Fruit fly (Drosophila melanogaster) whole organism, embryonic: Measurements from ENCODE around the gene Rab9D.

ENCODE experiments used
- Abd-B ChIP-seq: fragments of 200-800 bp; sonication (Bioruptor generic); optimal IDR thresholded peaks from 2 replicates; lab custom pipeline; 2018; ENCODE audit warnings: missing biosample characterization, mild to moderate bottlenecking, missing genetic modification characterization, moderate library complexity
- Blimp-1 ChIP-seq: fragments of 200-800 bp; sonication (Bioruptor generic); optimal IDR thresholded peaks from 3 replicates; lab custom pipeline; 2018; ENCODE audit warnings: missing biosample characterization, missing genetic modification characterization, mild to moderate bottlenecking, moderate library complexity, missing genetic modification reagents
- CG10366 ChIP-seq: fragments of 200-800 bp; sonication (Bioruptor generic); IDR thresholded peaks from 2 replicates; pipeline ENCODE4 v1.3.6; 2022; ENCODE audit warnings: missing biosample characterization, missing genetic modification characterization
- CG11456 ChIP-seq: fragments of 200-800 bp; sonication (Bioruptor generic); IDR thresholded peaks from 3 replicates; pipeline ENCODE4 v1.3.6; 2022; ENCODE audit warnings: missing biosample characterization, missing genetic modification characterization
- CG11695 ChIP-seq: fragments of 200-800 bp; sonication (Bioruptor generic); IDR thresholded peaks from 3 replicates; pipeline ENCODE4 v1.3.6; 2022; ENCODE audit warnings: missing biosample characterization, missing genetic modification characterization
- CG12769 ChIP-seq: fragments of 200-800 bp; sonication (Bioruptor generic); optimal IDR thresholded peaks from 2 replicates; lab custom pipeline; 2019; ENCODE audit warnings: missing biosample characterization, mild to moderate bottlenecking, missing genetic modification characterization, moderate library complexity
- CG13123 ChIP-seq: fragments of 200-800 bp; sonication (Bioruptor generic); optimal IDR thresholded peaks from 2 replicates; lab custom pipeline; 2016; ENCODE audit warnings: missing biosample characterization, missing genetic modification characterization
- CG13296 ChIP-seq: fragments of 200-800 bp; sonication (Bioruptor generic); optimal IDR thresholded peaks from 3 replicates; lab custom pipeline; 2018; ENCODE audit warnings: missing biosample characterization, mild to moderate bottlenecking, missing genetic modification characterization
- CG13624 ChIP-seq: fragments of 200-800 bp; sonication (Bioruptor generic); optimal IDR thresholded peaks from 2 replicates; lab custom pipeline; 2016; ENCODE audit warnings: missing biosample characterization, missing genetic modification characterization
- CG14050 ChIP-seq: fragments of 200-800 bp; sonication (Bioruptor generic); IDR thresholded peaks from 3 replicates; pipeline ENCODE4 v1.3.6; 2022; ENCODE audit warnings: missing biosample characterization, missing genetic modification characterization
- CG14441 ChIP-seq: fragments of 200-800 bp; sonication (Bioruptor generic); IDR thresholded peaks from 2 replicates; pipeline ENCODE4 v1.3.6; 2022; ENCODE audit warnings: missing biosample characterization, missing genetic modification characterization
- CG15514 ChIP-seq: fragments of 200-800 bp; sonication (Bioruptor generic); optimal IDR thresholded peaks from 3 replicates; lab custom pipeline; 2017; ENCODE audit warnings: missing biosample characterization, missing genetic modification characterization, mild to moderate bottlenecking, moderate library complexity, missing genetic modification reagents
- CG1792 ChIP-seq: fragments of 200-800 bp; sonication (Bioruptor generic); optimal IDR thresholded peaks from 2 replicates; lab custom pipeline; 2016; ENCODE audit warnings: missing biosample characterization, missing genetic modification characterization
- CG18599 ChIP-seq: fragments of 200-800 bp; sonication (Bioruptor generic); optimal IDR thresholded peaks from 3 replicates; lab custom pipeline; 2017; ENCODE audit warnings: missing biosample characterization, missing genetic modification characterization, mild to moderate bottlenecking, moderate library complexity, missing genetic modification reagents
- CG31365 ChIP-seq: fragments of 200-800 bp; sonication (Bioruptor generic); optimal IDR thresholded peaks from 2 replicates; lab custom pipeline; 2018; ENCODE audit warnings: missing biosample characterization, mild to moderate bottlenecking, missing genetic modification characterization
- CG32772 ChIP-seq: fragments of 200-800 bp; sonication (Bioruptor generic); IDR thresholded peaks from 2 replicates; pipeline ENCODE4 v1.3.6; 2022; ENCODE audit warnings: missing biosample characterization, missing genetic modification characterization
- CG4707 ChIP-seq: fragments of 200-800 bp; sonication (Bioruptor generic); optimal IDR thresholded peaks from 2 replicates; lab custom pipeline; 2018; ENCODE audit warnings: missing biosample characterization, mild to moderate bottlenecking, missing genetic modification characterization, moderate library complexity
- CG7357 ChIP-seq: fragments of 200-800 bp; sonication (Bioruptor generic); IDR thresholded peaks from 3 replicates; pipeline ENCODE4 v1.3.6; 2022; ENCODE audit warnings: missing biosample characterization, missing genetic modification characterization
- CG8359 ChIP-seq: fragments of 200-800 bp; sonication (Bioruptor generic); optimal IDR thresholded peaks from 2 replicates; lab custom pipeline; 2017; ENCODE audit warnings: missing biosample characterization, mild to moderate bottlenecking, missing genetic modification characterization, borderline replicate concordance
- CG8388 ChIP-seq: fragments of 200-800 bp; sonication (Bioruptor generic); optimal IDR thresholded peaks from 2 replicates; lab custom pipeline; 2019; ENCODE audit warnings: missing biosample characterization, mild to moderate bottlenecking, missing genetic modification characterization, moderate library complexity
- Dad ChIP-seq: fragments of 200-800 bp; sonication (Bioruptor generic); optimal IDR thresholded peaks from 3 replicates; lab custom pipeline; 2016; ENCODE audit warnings: missing biosample characterization, missing genetic modification characterization
- Dbx ChIP-seq: fragments of 200-800 bp; sonication (Bioruptor generic); IDR thresholded peaks from 3 replicates; pipeline ENCODE4 v1.3.6; 2022; ENCODE audit warnings: missing biosample characterization, missing genetic modification characterization
- Ets97D ChIP-seq: fragments of 200-800 bp; sonication (Bioruptor generic); optimal IDR thresholded peaks from 3 replicates; lab custom pipeline; 2016; ENCODE audit warnings: missing biosample characterization, missing genetic modification characterization
- HHEX ChIP-seq: fragments of 200-800 bp; sonication (Bioruptor generic); optimal IDR thresholded peaks from 3 replicates; lab custom pipeline; 2017; ENCODE audit warnings: missing biosample characterization, mild to moderate bottlenecking, missing genetic modification characterization, missing genetic modification reagents
- Hr39 ChIP-seq: fragments of >200 bp; optimal IDR thresholded peaks from 2 replicates; lab custom pipeline; 2017
- Hsf ChIP-seq: fragments of 200-800 bp; sonication (Bioruptor generic); optimal IDR thresholded peaks from 3 replicates; lab custom pipeline; 2016; ENCODE audit warnings: missing biosample characterization, missing genetic modification characterization
- Jarid2 ChIP-seq: fragments of 200-800 bp; sonication (Bioruptor generic); optimal IDR thresholded peaks from 3 replicates; lab custom pipeline; 2017; ENCODE audit warnings: mild to moderate bottlenecking, missing biosample characterization, missing genetic modification reagents, missing genetic modification characterization
- Lim3 ChIP-seq: fragments of 200-800 bp; sonication (Bioruptor generic); IDR thresholded peaks from 2 replicates; pipeline ENCODE4 v1.3.6; 2022; ENCODE audit warnings: missing biosample characterization, missing genetic modification characterization
- Lpt ChIP-seq: fragments of >200 bp; optimal IDR thresholded peaks from 2 replicates; lab custom pipeline; 2018; ENCODE audit warnings: missing biosample characterization, missing genetic modification characterization
- MBD-R2 ChIP-seq: fragments of 200-800 bp; sonication (Bioruptor generic); IDR thresholded peaks from 2 replicates; pipeline ENCODE4 v1.3.6; 2022; ENCODE audit warnings: missing biosample characterization, missing genetic modification characterization
- Meics ChIP-seq: fragments of 200-800 bp; sonication (Bioruptor generic); optimal IDR thresholded peaks from 2 replicates; lab custom pipeline; 2017; ENCODE audit warnings: missing biosample characterization, mild to moderate bottlenecking, missing genetic modification characterization
- Neu2 ChIP-seq: fragments of 200-800 bp; sonication (Bioruptor generic); optimal IDR thresholded peaks from 3 replicates; lab custom pipeline; 2016; ENCODE audit warnings: missing biosample characterization, missing genetic modification characterization, borderline replicate concordance
- Stat92E ChIP-seq, 3 experiments: fragments of >200 bp in 2 of 3; fragments of 200-800 bp in 1 of 3; sonication (Bioruptor generic) in 1 of 3; optimal IDR thresholded peaks; 2 replicates each; lab custom pipeline; 2017 to 2019; ENCODE audit warnings: missing biosample characterization in 3 of 3, missing genetic modification characterization in 3 of 3, mild to moderate bottlenecking in 1 of 3, moderate library complexity in 1 of 3
- Xrp1 ChIP-seq: fragments of 200-800 bp; sonication (Bioruptor generic); IDR thresholded peaks from 2 replicates; pipeline ENCODE4 v1.3.6; 2022; ENCODE audit warnings: missing biosample characterization, missing genetic modification characterization
- ap ChIP-seq: fragments of 200-800 bp; sonication (Bioruptor generic); IDR thresholded peaks from 2 replicates; pipeline ENCODE4 v1.3.6; 2022; ENCODE audit warnings: missing biosample characterization, missing genetic modification characterization
- ara ChIP-seq: fragments of 200-800 bp; sonication (Bioruptor generic); IDR thresholded peaks from 2 replicates; pipeline ENCODE4 v1.3.6; 2022; ENCODE audit warnings: missing biosample characterization, missing genetic modification characterization
- ash1 ChIP-seq: fragments of 200-800 bp; sonication (Bioruptor generic); optimal IDR thresholded peaks from 2 replicates; lab custom pipeline; 2018; ENCODE audit warnings: missing biosample characterization, mild to moderate bottlenecking, missing genetic modification characterization
- bab2 ChIP-seq: fragments of 200-800 bp; sonication (Bioruptor generic); optimal IDR thresholded peaks from 2 replicates; lab custom pipeline; 2016; ENCODE audit warnings: missing biosample characterization, missing genetic modification characterization
- corto ChIP-seq: fragments of 200-800 bp; sonication (Bioruptor generic); optimal IDR thresholded peaks from 2 replicates; lab custom pipeline; 2016; ENCODE audit warnings: missing biosample characterization, mild to moderate bottlenecking, missing genetic modification characterization, moderate library complexity
- crol ChIP-seq: fragments of 200-800 bp; sonication (Bioruptor generic); IDR thresholded peaks from 2 replicates; pipeline ENCODE4 v1.3.6; 2022; ENCODE audit warnings: missing biosample characterization, missing genetic modification characterization
- cwo ChIP-seq: fragments of 200-800 bp; sonication (Bioruptor generic); optimal IDR thresholded peaks from 3 replicates; lab custom pipeline; 2017; ENCODE audit warnings: missing biosample characterization, missing genetic modification characterization, mild to moderate bottlenecking, moderate library complexity, missing genetic modification reagents
- fd96Cb ChIP-seq: fragments of 200-800 bp; sonication (Bioruptor generic); optimal IDR thresholded peaks from 2 replicates; lab custom pipeline; 2018; ENCODE audit warnings: missing biosample characterization, mild to moderate bottlenecking, missing genetic modification characterization, moderate library complexity
- gce ChIP-seq: fragments of 200-800 bp; sonication (Bioruptor generic); IDR thresholded peaks from 3 replicates; pipeline ENCODE4 v1.3.6; 2022; ENCODE audit warnings: missing biosample characterization, missing genetic modification characterization
- pzg ChIP-seq: fragments of 200-800 bp; sonication (Bioruptor generic); optimal IDR thresholded peaks from 3 replicates; lab custom pipeline; 2018; ENCODE audit warnings: missing biosample characterization, mild to moderate bottlenecking, missing genetic modification characterization, moderate library complexity
- shn ChIP-seq: fragments of 200-800 bp; sonication (Bioruptor generic); optimal IDR thresholded peaks from 3 replicates; lab custom pipeline; 2016; ENCODE audit warnings: missing biosample characterization, missing genetic modification characterization
- slou ChIP-seq: fragments of 200-800 bp; sonication (Bioruptor generic); optimal IDR thresholded peaks from 3 replicates; lab custom pipeline; 2016; ENCODE audit warnings: missing biosample characterization, missing genetic modification characterization
- sob ChIP-seq: fragments of 200-800 bp; sonication (Bioruptor generic); IDR thresholded peaks from 2 replicates; pipeline ENCODE4 v1.3.6; 2022; ENCODE audit warnings: missing biosample characterization, missing genetic modification characterization
- sr ChIP-seq: fragments of 200-800 bp; sonication (Bioruptor generic); IDR thresholded peaks from 3 replicates; pipeline ENCODE4 v1.3.6; 2022; ENCODE audit warnings: missing biosample characterization, missing genetic modification characterization
- tna ChIP-seq: fragments of 200-800 bp; sonication (Bioruptor generic); IDR thresholded peaks from 2 replicates; pipeline ENCODE4 v1.3.6; 2022; ENCODE audit warnings: missing biosample characterization, missing genetic modification characterization; ENCODE audit not compliant: partially characterized antibody

Rab9D gene

dm6 chrX:10547070-10547856 is 41.6 kb upstream of the Rab9D start (continued):
- TF ChIP-seq CG15514 (GFP tag; lab: Kevin White, UChicago), result peak; percentile 55
- no peak for TF ChIP-seq Jarid2 (GFP tag; lab: Kevin White, UChicago)
- TF ChIP-seq CG18599 (GFP tag; lab: Kevin White, UChicago), result peak; percentile 84
- TF ChIP-seq ash1, result no peak
- peak; percentile 80 for TF ChIP-seq CG7357 (GFP tag; lab: Robert Waterston, UW)
- TF ChIP-seq CG31365 (tag; lab: Kevin White, UChicago), result peak; percentile 59
- TF ChIP-seq sob (GFP tag; lab: Robert Waterston, UW), result peak; percentile 81
- TF ChIP-seq MBD-R2 (GFP tag; lab: Robert Waterston, UW), result peak; percentile 38; the same call in 1 of the 2 replicates
- peak; percentile 79 for TF ChIP-seq CG11695
- TF ChIP-seq CG13624, result peak; percentile 85
- peak; percentile 88 for TF ChIP-seq CG32772 (GFP tag; lab: Robert Waterston, UW)
- TF ChIP-seq ap (GFP tag; lab: Robert Waterston, UW), result peak; percentile 89
- TF ChIP-seq Lim3 (GFP tag; lab: Robert Waterston, UW), result peak; percentile 86
- TF ChIP-seq Hr39 (lab: Kevin White, UChicago), result no peak
- peak; percentile 94 for TF ChIP-seq ara (GFP tag; lab: Robert Waterston, UW)
- TF ChIP-seq CG13123, result peak; percentile 56
- peak; percentile 92 for TF ChIP-seq bab2
- TF ChIP-seq gce, result peak; percentile 86
- peak; percentile 92 for TF ChIP-seq CG14441 (GFP tag; lab: Robert Waterston, UW)
- peak; percentile 91 for TF ChIP-seq CG10366 (GFP tag; lab: Robert Waterston, UW)
- TF ChIP-seq Stat92E (GFP tag; optimal IDR thresholded peaks at IDR 0.05; lab: Kevin White, UChicago), result no peak
- TF ChIP-seq Ets97D (GFP tag; lab: Kevin White, UChicago), result peak; percentile 73
- peak; percentile 55 for TF ChIP-seq CG4707 (GFP tag; lab: Kevin White, UChicago)
- peak; percentile 79 for TF ChIP-seq CG13296 (GFP tag; lab: Kevin White, UChicago)
- no peak for TF ChIP-seq tna (GFP tag; lab: Robert Waterston, UW)
- TF ChIP-seq crol (GFP tag; lab: Robert Waterston, UW), result no peak
- TF ChIP-seq corto (GFP tag; lab: Kevin White, UChicago), result peak; percentile 31
- peak; percentile 86 for TF ChIP-seq Meics
- peak; percentile 81 for TF ChIP-seq CG1792 (GFP tag; lab: Kevin White, UChicago)
- peak; percentile 91 for TF ChIP-seq fd96Cb (tag; lab: Kevin White, UChicago)
- TF ChIP-seq cwo (GFP tag; lab: Kevin White, UChicago), result peak; percentile 78
- TF ChIP-seq Dad, result peak; percentile 83
- peak; percentile 81 for TF ChIP-seq CG8359 (GFP tag; lab: Kevin White, UChicago)
- TF ChIP-seq CG12769, result peak; percentile 88
- peak; percentile 85 for TF ChIP-seq CG11456 (GFP tag; lab: Robert Waterston, UW)
- TF ChIP-seq CG14050 (GFP tag; lab: Robert Waterston, UW), result peak; percentile 85
- peak; percentile 90 for TF ChIP-seq Abd-B (GFP tag; lab: Kevin White, UChicago)
- peak; percentile 54; the same call in 1 of the 3 replicates for TF ChIP-seq Dbx (GFP tag; lab: Robert Waterston, UW)
- TF ChIP-seq Lpt (GFP tag; lab: Kevin White, UChicago), result no peak
- TF ChIP-seq shn (GFP tag; lab: Kevin White, UChicago), result peak; percentile 87
- no peak for TF ChIP-seq pzg (GFP tag; lab: Kevin White, UChicago)
- peak; percentile 89 for TF ChIP-seq Hsf (GFP tag; lab: Kevin White, UChicago)
- TF ChIP-seq Xrp1 (GFP tag; lab: Robert Waterston, UW), result peak; percentile 92
- TF ChIP-seq CG8388 (GFP tag; lab: Kevin White, UChicago), result peak; percentile 91
- TF ChIP-seq Neu2, result no peak
- peak; percentile 77 for TF ChIP-seq sr
- TF ChIP-seq HHEX (GFP tag; lab: Kevin White, UChicago), result peak; percentile 75
- TF ChIP-seq slou (GFP tag; lab: Kevin White, UChicago), result peak; percentile 46
- peak; percentile 89 for TF ChIP-seq Blimp-1 (GFP tag; lab: Kevin White, UChicago)
